Fruit fly (Drosophila melanogaster) whole organism, larva: ENCODE data around the gene dati.

ENCODE experiments used
- noc ChIP-seq: fragments of 200-800 bp; sonication (Bioruptor generic); optimal IDR thresholded peaks from 3 replicates; lab custom pipeline; 2019; ENCODE audit warnings: missing biosample characterization, mild to moderate bottlenecking, missing genetic modification characterization, moderate library complexity

The dati gene

dm6 chr4:395505-395868 lies at the start of gene dati:
Gene dati, minus strand, starts transcription at chr4:395605.
- TF ChIP-seq noc (tag; lab: Kevin White, UChicago), result no peak

dm6 chr4:443592-444257 lies 48.3 kb upstream of the dati start, which contains the start of gene lgs:
Gene lgs, minus strand, starts transcription at chr4:443911.
- TF ChIP-seq noc (tag; lab: Kevin White, UChicago), result no peak

- no peak for TF ChIP-seq noc (tag; lab: Kevin White, UChicago)
Measured at dm6 chr4:434355-434754, 39.0 kb upstream of the dati start.

- TF ChIP-seq noc (tag; lab: Kevin White, UChicago), result no peak
Measured at dm6 chr4:429500-429899, 34.1 kb upstream of the dati start.

- TF ChIP-seq noc (tag; lab: Kevin White, UChicago), result no peak
Measured at dm6 chr4:428256-428655, 32.9 kb upstream of the dati start.

- TF ChIP-seq noc (tag; lab: Kevin White, UChicago), result no peak
Measured at dm6 chr4:424630-425327, 29.4 kb upstream of the dati start.

dm6 chr4:423338-423737 lies 27.9 kb upstream of the dati start:
- TF ChIP-seq noc (tag; lab: Kevin White, UChicago), result no peak

dm6 chr4:421772-422171 lies 26.4 kb upstream of the dati start:
- TF ChIP-seq noc (tag; lab: Kevin White, UChicago), result no peak

dm6 chr4:421025-421424 lies 25.6 kb upstream of the dati start:
- TF ChIP-seq noc (tag; lab: Kevin White, UChicago), result no peak

dm6 chr4:418701-419100 lies 23.3 kb upstream of the dati start:
- no peak for TF ChIP-seq noc (tag; lab: Kevin White, UChicago)

dm6 chr4:416288-416687 lies 20.9 kb upstream of the dati start:
- no peak for TF ChIP-seq noc (tag; lab: Kevin White, UChicago)

- no peak for TF ChIP-seq noc (tag; lab: Kevin White, UChicago)
Measured at dm6 chr4:411513-411912, 16.1 kb upstream of the dati start.

- TF ChIP-seq noc (tag; lab: Kevin White, UChicago), result no peak
Measured at dm6 chr4:406843-407242, 11.4 kb upstream of the dati start.

dm6 chr4:406330-406729 lies 10.9 kb upstream of the dati start:
- no peak for TF ChIP-seq noc (tag; lab: Kevin White, UChicago)

dm6 chr4:405225-405624 lies 9.8 kb upstream of the dati start:
- no peak for TF ChIP-seq noc (tag; lab: Kevin White, UChicago)

dm6 chr4:404325-404724 lies 8.9 kb upstream of the dati start:
- no peak for TF ChIP-seq noc (tag; lab: Kevin White, UChicago)

dm6 chr4:402928-403575 lies 7.6 kb upstream of the dati start:
- TF ChIP-seq noc (tag; lab: Kevin White, UChicago), result no peak
